Worm (Caenorhabditis elegans) whole organism, young adult: ENCODE results near the gene rga-5.

Experiments used
- F49E8.2 ChIP-seq: sonication (generic microtip); optimal IDR thresholded peaks from 3 replicates; lab custom pipeline; 2017; ENCODE audit warnings: missing genetic modification characterization, mild to moderate bottlenecking, missing compliant biosample characterization, antibody characterized with exemption, moderate library complexity; ENCODE audit not compliant: insufficient read depth
- ceh-40 ChIP-seq: fragments of 200-800 bp; sonication (Bioruptor generic); IDR thresholded peaks from 2 replicates; pipeline ENCODE4 v1.3.6; 2022; ENCODE audit warnings: missing genetic modification characterization, missing compliant biosample characterization
- lsl-1 ChIP-seq: fragments of 200-800 bp; sonication (Bioruptor generic); optimal IDR thresholded peaks from 2 replicates; lab custom pipeline; 2018; ENCODE audit warnings: mild to moderate bottlenecking, missing genetic modification characterization, moderate library complexity, missing compliant biosample characterization
- nhr-27 ChIP-seq: fragments of 200-800 bp; sonication (Bioruptor generic); optimal IDR thresholded peaks from 2 replicates; lab custom pipeline; 2018; ENCODE audit warnings: mild to moderate bottlenecking, missing genetic modification characterization, moderate library complexity, missing compliant biosample characterization
- snpc-4 ChIP-seq, 5 experiments: fragments of 150-350 bp in 1 of 5; sonication (generic microtip) in 4 of 5; optimal IDR thresholded peaks; 2 replicates each; lab custom pipeline; 2014 to 2018; ENCODE audit warnings: missing genetic modification characterization in 5 of 5, missing biosample characterization in 3 of 5, antibody characterized with exemption in 2 of 5, mild to moderate bottlenecking in 2 of 5, missing compliant biosample characterization in 2 of 5, missing genotype in 2 of 5, moderate library complexity in 2 of 5, missing genetic modification reagents in 1 of 5

DNA sequence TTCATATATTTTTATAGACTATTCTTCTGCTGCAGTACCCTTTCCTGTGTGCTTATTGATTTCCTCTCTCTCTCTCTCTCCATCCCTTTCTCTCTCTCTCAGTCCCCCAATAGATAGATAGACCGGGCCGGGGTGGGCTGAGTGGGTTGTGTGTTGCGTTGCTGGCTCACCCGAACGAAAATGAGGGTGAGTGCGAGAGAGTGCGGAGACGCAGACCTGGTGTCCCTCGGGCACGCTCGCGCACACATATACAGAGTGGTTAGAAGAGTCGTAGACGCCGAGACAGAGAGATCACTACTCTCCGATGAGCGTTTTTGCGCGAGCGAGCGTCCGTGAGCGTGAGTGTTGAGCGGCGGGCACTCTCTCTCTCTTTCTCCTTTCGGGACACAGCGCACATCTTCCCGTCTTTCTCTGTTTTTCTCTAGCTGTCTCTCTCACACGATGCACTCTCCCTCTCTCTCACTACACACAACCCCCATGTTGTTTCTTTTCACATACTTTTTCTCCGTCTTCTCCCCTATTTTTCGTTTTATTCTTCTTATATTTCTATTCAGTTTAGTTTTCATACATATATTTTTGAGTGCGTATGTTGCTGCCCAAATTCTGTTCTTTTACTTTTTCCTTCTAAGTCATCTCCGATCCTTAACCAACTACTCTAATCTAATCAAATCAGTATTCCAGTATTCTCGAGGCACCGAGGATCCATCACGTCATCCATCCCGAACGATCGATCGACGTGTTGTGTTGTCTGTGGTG is 59.9 kb downstream of the rga-5 start, which contains the start of gene lin-66:
- TF ChIP-seq ceh-40 (GFP tag; lab: Robert Waterston, UW) (no peak), lsl-1 (no peak), snpc-4 (GFP tag; optimal IDR thresholded peaks at IDR 0.05; lab: Kevin White, UChicago) (no peak), snpc-4 (tag; optimal IDR thresholded peaks at IDR 0.05; lab: Kevin White, UChicago) (peak; percentile 37 to 84 (median 72)), nhr-27 (tag; lab: Kevin White, UChicago) (peak; percentile 46), F49E8.2 (tag; lab: Kevin White, UChicago) (no peak)
